Worm (Caenorhabditis elegans): ENCODE results near the gene F54D8.6.

ce11 chrIII:5146749-5147148 is 44.0 kb downstream of the F54D8.6 start:
- TF ChIP-seq zag-1 (tag; optimal IDR thresholded peaks at IDR 0.05) (no peak), aha-1 (tag; optimal IDR thresholded peaks at IDR 0.05) (no peak), nhr-237 (tag; optimal IDR thresholded peaks at IDR 0.05) (no peak), ces-1 (GFP tag; optimal IDR thresholded peaks at IDR 0.05) (no peak), pqm-1 (tag; optimal IDR thresholded peaks at IDR 0.05) (no peak), mef-2 (tag; optimal IDR thresholded peaks at IDR 0.05) (no peak), fos-1 (tag; optimal IDR thresholded peaks at IDR 0.05) (no peak), lin-39 (tag; optimal IDR thresholded peaks at IDR 0.05) (no peak), skn-1 (tag; optimal IDR thresholded peaks at IDR 0.05) (no peak), unc-62 (GFP tag; optimal IDR thresholded peaks at IDR 0.05) (no peak), nhr-28 (tag; optimal IDR thresholded peaks at IDR 0.05) (no peak), ama-1 (optimal IDR thresholded peaks at IDR 0.05) (no peak), hpl-2 (GFP tag; optimal IDR thresholded peaks at IDR 0.05) (no peak), hlh-4 (tag; optimal IDR thresholded peaks at IDR 0.05) (no peak)

All from whole organism, L1 larva.